Fruit fly (Drosophila melanogaster) whole organism, prepupa: ENCODE measurements around the gene Dr.

Source experiments
- CG10631 ChIP-seq: fragments of 200-800 bp; sonication (Bioruptor generic); optimal IDR thresholded peaks from 2 replicates; lab custom pipeline; 2016; ENCODE audit warnings: missing biosample characterization, missing genetic modification characterization
- CG10669 ChIP-seq: fragments of 200-800 bp; sonication (Bioruptor generic); optimal IDR thresholded peaks from 3 replicates; lab custom pipeline; 2018; ENCODE audit warnings: missing biosample characterization, mild to moderate bottlenecking, missing genetic modification characterization, moderate library complexity
- CG15336 ChIP-seq: fragments of 200-800 bp; sonication (Bioruptor generic); IDR thresholded peaks from 2 replicates; pipeline ENCODE4 v1.3.6; 2022; ENCODE audit warnings: missing biosample characterization, missing genetic modification characterization
- CG34406 ChIP-seq: fragments of 200-800 bp; sonication (Bioruptor generic); optimal IDR thresholded peaks from 3 replicates; lab custom pipeline; 2016; ENCODE audit warnings: missing biosample characterization, missing genetic modification characterization
- CG3919 ChIP-seq: fragments of 200-800 bp; sonication (Bioruptor generic); optimal IDR thresholded peaks from 3 replicates; lab custom pipeline; 2016; ENCODE audit warnings: missing biosample characterization, missing genetic modification characterization
- CG4318 ChIP-seq: fragments of 200-800 bp; sonication (Bioruptor generic); optimal IDR thresholded peaks from 3 replicates; lab custom pipeline; 2017; ENCODE audit warnings: missing biosample characterization, mild to moderate bottlenecking, missing genetic modification characterization
- CG6792 ChIP-seq: fragments of 200-800 bp; sonication (Bioruptor generic); optimal IDR thresholded peaks from 3 replicates; lab custom pipeline; 2016; ENCODE audit warnings: missing biosample characterization, missing genetic modification characterization
- CG6854 ChIP-seq: fragments of 200-800 bp; sonication (Bioruptor generic); optimal IDR thresholded peaks from 2 replicates; lab custom pipeline; 2017; ENCODE audit warnings: missing biosample characterization, mild to moderate bottlenecking, missing genetic modification characterization
- Eip75B ChIP-seq: fragments of 200-800 bp; sonication (Bioruptor generic); optimal IDR thresholded peaks from 3 replicates; lab custom pipeline; 2016; ENCODE audit warnings: missing biosample characterization, missing genetic modification characterization
- Eip93F ChIP-seq: fragments of 200-800 bp; sonication (Bioruptor generic); optimal IDR thresholded peaks from 2 replicates; lab custom pipeline; 2016; ENCODE audit warnings: missing biosample characterization, mild to moderate bottlenecking, missing genetic modification characterization
- Ets21C ChIP-seq: fragments of 200-800 bp; sonication (Bioruptor generic); optimal IDR thresholded peaks from 3 replicates; lab custom pipeline; 2016; ENCODE audit warnings: missing biosample characterization, missing genetic modification characterization
- Hr38 ChIP-seq: sonication (Bioruptor generic); optimal IDR thresholded peaks from 2 replicates; lab custom pipeline; 2016; ENCODE audit warnings: missing biosample characterization, missing genetic modification characterization
- Met ChIP-seq: fragments of 200-800 bp; sonication (Bioruptor generic); optimal IDR thresholded peaks from 3 replicates; lab custom pipeline; 2016; ENCODE audit warnings: missing biosample characterization, missing genetic modification characterization
- OdsH ChIP-seq: fragments of 200-800 bp; sonication (Bioruptor generic); optimal IDR thresholded peaks from 3 replicates; lab custom pipeline; 2016; ENCODE audit warnings: missing biosample characterization, missing genetic modification characterization
- Smox ChIP-seq: fragments of 200-800 bp; sonication (Bioruptor generic); optimal IDR thresholded peaks from 3 replicates; lab custom pipeline; 2016; ENCODE audit warnings: missing biosample characterization, missing genetic modification characterization
- Sox14 ChIP-seq: fragments of 200-800 bp; sonication (Bioruptor generic); optimal IDR thresholded peaks from 3 replicates; lab custom pipeline; 2016; ENCODE audit warnings: missing biosample characterization, missing genetic modification characterization
- Sox15 ChIP-seq: fragments of 200-800 bp; sonication (Bioruptor generic); optimal IDR thresholded peaks from 3 replicates; lab custom pipeline; 2016; ENCODE audit warnings: missing biosample characterization, missing genetic modification characterization
- dsx ChIP-seq: fragments of 200-800 bp; optimal IDR thresholded peaks from 3 replicates; lab custom pipeline; 2019; ENCODE audit warnings: missing biosample characterization, mild to moderate bottlenecking, missing genetic modification characterization, moderate library complexity; ENCODE audit not compliant: poor library complexity, severe bottlenecking
- fd85E ChIP-seq: fragments of 200-800 bp; sonication (Bioruptor generic); optimal IDR thresholded peaks from 3 replicates; lab custom pipeline; 2016; ENCODE audit warnings: missing biosample characterization, missing genetic modification characterization
- net ChIP-seq: fragments of 200-800 bp; sonication (Bioruptor generic); optimal IDR thresholded peaks from 3 replicates; lab custom pipeline; 2016; ENCODE audit warnings: missing biosample characterization, missing genetic modification characterization
- ss ChIP-seq, 2 experiments: fragments of 200-800 bp; sonication (Bioruptor generic); optimal IDR thresholded peaks; 2 replicates in 1 of 2; 3 replicates in 1 of 2; lab custom pipeline; 2017 to 2018; ENCODE audit warnings: mild to moderate bottlenecking in 2 of 2, missing biosample characterization in 2 of 2, missing genetic modification characterization in 2 of 2, moderate library complexity in 1 of 2

Dr gene

DNA sequence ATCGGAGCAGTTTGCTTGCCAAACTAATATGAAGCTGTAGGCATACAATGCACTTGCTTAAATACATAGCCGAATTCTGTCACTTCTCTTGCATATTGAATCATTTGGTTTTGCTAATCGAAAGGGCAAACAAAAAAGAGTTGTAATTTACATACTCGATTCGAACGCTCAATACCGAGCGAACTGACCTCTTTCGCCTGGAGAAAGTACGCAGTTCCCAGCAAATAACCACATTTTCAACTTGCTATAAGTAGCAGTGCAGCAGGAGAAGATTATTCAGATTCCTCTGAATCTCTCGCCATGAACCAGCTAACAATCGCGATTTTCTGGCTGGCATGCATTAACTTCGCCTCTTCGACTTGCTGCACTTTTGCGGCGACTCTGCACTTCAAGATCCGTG lies 52.0 kb downstream of the Dr start, which contains the start of gene Diedel2:
TSS of gene Diedel2 (plus strand) at position 301 of the 400 bp plus-strand sequence.
- TF ChIP-seq CG3919 = no peak
- no peak for TF ChIP-seq Sox14 (GFP tag; lab: Kevin White, UChicago)

DNA sequence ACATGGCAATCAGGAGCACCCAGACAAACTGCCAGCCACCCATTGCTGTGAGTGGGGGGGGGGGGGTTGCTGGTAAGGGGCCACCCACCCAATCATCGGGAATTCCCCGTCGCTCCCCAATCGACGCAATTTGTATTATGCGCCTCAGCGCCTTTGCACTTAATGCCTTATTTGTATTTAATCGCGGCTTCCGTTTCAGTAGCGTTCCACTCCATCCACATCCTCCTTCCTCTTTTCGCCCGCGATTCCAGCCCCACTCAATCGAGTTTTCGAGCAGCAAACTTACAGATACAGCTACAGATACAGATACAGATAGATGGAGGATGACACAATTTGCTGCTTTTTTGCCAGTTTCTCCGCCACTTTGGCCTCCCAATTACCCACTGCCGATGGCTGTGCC lies 54.8 kb downstream of the Dr start:
- TF ChIP-seq CG15336 (GFP tag; lab: Robert Waterston, UW) (no peak), CG4318 (GFP tag; lab: Kevin White, UChicago) (no peak), CG6792 (GFP tag; lab: Kevin White, UChicago) (no peak), net (GFP tag; lab: Kevin White, UChicago) (no peak), Smox (GFP tag; lab: Kevin White, UChicago) (no peak), Hr38 (no peak), CG10631 (no peak), CG3919 (no peak), Sox15 (GFP tag; lab: Kevin White, UChicago) (no peak), CG6854 (GFP tag; lab: Kevin White, UChicago) (no peak), Eip75B (GFP tag; lab: Kevin White, UChicago) (no peak), ss (GFP tag; optimal IDR thresholded peaks at IDR 0.05; lab: Kevin White, UChicago) (no peak), CG34406 (GFP tag; lab: Kevin White, UChicago) (no peak), dsx (GFP tag; lab: Kevin White, UChicago) (no peak), Eip93F (GFP tag; lab: Kevin White, UChicago) (no peak), OdsH (GFP tag; lab: Kevin White, UChicago) (no peak), fd85E (GFP tag; lab: Kevin White, UChicago) (no peak), Met (GFP tag; lab: Kevin White, UChicago) (no peak), CG10669 (GFP tag; lab: Kevin White, UChicago) (no peak), Ets21C (GFP tag; lab: Kevin White, UChicago) (no peak)
